Worm (Caenorhabditis elegans): ENCODE data around the gene srg-21.
A peak's percentile ranks its signal among the peaks of the same experiment; 100 is the strongest.

srg-21 gene

DNA sequence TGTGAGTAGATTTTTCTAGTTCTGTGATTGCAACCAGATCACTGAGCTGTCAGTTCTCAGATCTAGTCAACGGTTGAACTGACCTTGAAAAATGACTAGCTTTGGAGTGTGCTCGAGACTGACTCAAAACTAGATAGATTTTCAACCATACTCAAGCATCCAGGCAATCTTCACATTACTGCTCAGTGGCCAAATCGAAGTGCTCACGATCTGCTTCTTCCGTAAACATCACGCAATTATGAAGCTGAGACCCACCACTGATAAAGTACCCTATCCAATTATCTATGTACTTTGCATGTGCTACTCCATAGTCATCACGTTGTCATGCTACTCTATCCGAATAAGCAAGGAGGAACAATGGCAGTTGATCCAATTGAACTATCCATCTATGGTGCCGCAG is 39.8 kb downstream of the srg-21 start:
- TF ChIP-seq ahr-1 (tag; optimal IDR thresholded peaks at IDR 0.05) (no peak), sdc-2 (tag; optimal IDR thresholded peaks at IDR 0.05) (no peak), ceh-2 (tag; optimal IDR thresholded peaks at IDR 0.05) (no peak), T23F11.4 (GFP tag; optimal IDR thresholded peaks at IDR 0.05) (no peak), ref-2 (tag; optimal IDR thresholded peaks at IDR 0.05) (no peak)

DNA sequence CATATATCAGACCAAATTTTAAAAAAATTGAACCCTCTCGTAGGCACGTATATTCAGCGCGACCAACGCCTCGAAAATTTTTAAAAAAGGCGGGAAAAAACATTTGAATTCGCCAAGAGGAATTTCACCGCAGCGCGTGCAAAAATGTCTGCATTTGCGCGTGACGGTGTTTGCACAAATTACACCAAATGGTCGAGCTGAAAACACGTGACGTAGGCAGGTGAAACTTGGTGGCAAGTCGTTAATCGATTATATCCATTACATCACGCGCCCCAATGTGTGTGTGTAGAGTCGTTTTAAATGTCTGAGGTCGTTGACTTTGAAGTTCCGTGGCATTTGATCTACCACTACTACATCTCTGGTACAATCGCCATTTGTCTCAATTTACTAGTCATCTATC is 40.5 kb downstream of the srg-21 start, which contains the start of gene sri-31:
sri-31 (plus strand) TSS at position 301 of the 400 bp plus-strand sequence.
- TF ChIP-seq syd-9 (tag; optimal IDR thresholded peaks at IDR 0.05), result no peak
- TF ChIP-seq unc-86 (tag; optimal IDR thresholded peaks at IDR 0.05), result no peak
- TF ChIP-seq rnt-1 (tag; optimal IDR thresholded peaks at IDR 0.05), result no peak
- TF ChIP-seq sox-4 (tag; optimal IDR thresholded peaks at IDR 0.05), result no peak
- no peak for TF ChIP-seq fkh-10 (GFP tag; optimal IDR thresholded peaks at IDR 0.05)
- TF ChIP-seq sox-2 (GFP tag; IDR thresholded peaks at IDR 0.05), result no peak
- no peak for TF ChIP-seq ceh-9 (tag; optimal IDR thresholded peaks at IDR 0.05)
- TF ChIP-seq ceh-31 (tag; optimal IDR thresholded peaks at IDR 0.05), result no peak
- TF ChIP-seq madf-2 (tag; optimal IDR thresholded peaks at IDR 0.05), result no peak
- TF ChIP-seq ahr-1 (tag; optimal IDR thresholded peaks at IDR 0.05), result no peak
- TF ChIP-seq ref-2 (tag; optimal IDR thresholded peaks at IDR 0.05), result no peak
- TF ChIP-seq zip-5 (tag; optimal IDR thresholded peaks at IDR 0.05), result no peak
- TF ChIP-seq lim-6 (tag; optimal IDR thresholded peaks at IDR 0.05), result no peak
- TF ChIP-seq ama-1 (optimal IDR thresholded peaks at IDR 0.05), result no peak
- TF ChIP-seq lin-11 (tag; optimal IDR thresholded peaks at IDR 0.05), result no peak
- TF ChIP-seq ceh-30 (tag; optimal IDR thresholded peaks at IDR 0.05), result no peak
- TF ChIP-seq gmeb-2 (tag; optimal IDR thresholded peaks at IDR 0.05), result no peak
- TF ChIP-seq pha-2 (tag; optimal IDR thresholded peaks at IDR 0.05), result no peak
- TF ChIP-seq ztf-16 (tag; optimal IDR thresholded peaks at IDR 0.05), result no peak
- TF ChIP-seq pag-3 (tag; optimal IDR thresholded peaks at IDR 0.05; ENCODE audit: borderline replicate concordance), result no peak

DNA sequence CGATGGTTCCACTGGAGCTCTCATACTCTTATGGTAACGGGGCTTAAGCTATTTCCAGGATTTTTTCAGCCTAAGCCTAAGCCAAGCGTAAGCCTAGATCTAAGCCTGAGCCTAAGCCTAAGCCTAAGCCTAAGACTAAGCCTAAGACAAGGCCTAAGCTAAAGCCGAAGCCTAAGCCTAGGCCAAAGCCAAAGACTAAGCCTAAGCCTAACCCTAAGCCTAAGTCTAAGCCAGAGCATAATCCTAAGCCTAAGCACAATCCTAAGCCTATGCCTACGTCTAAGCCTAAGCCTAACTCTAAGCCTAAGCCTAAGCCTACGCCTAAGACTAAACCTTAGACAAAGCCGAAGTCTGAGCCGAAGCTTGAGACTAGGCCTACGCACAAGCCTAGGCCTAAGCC is 42.2 kb downstream of the srg-21 start:
- no peak for TF ChIP-seq hlh-13 (GFP tag; optimal IDR thresholded peaks at IDR 0.05)
- TF ChIP-seq dve-1 (tag; optimal IDR thresholded peaks at IDR 0.05), result peak; percentile 62

DNA sequence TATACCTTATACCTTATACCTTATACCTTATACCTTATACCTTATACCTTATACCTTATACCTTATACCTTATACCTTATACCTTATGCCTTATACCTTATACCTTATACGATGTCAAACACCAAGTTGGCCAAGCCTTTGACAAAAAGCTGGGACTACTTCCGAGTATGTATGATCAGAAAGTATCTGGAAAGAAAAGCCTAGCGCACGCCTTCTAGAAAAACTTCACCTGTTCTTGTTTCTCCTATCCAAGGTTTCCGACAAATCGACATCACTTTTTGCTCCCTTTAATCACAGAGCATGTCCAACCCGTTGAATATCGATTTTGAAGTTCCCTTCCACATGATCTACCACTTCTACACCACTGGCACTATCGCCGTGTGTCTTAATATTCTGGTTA is 42.8 kb downstream of the srg-21 start, which contains the start of gene sri-28:
sri-28 (plus strand) TSS at position 301 of the 400 bp plus-strand sequence.
- no peak for TF ChIP-seq unc-3 (GFP tag; conservative IDR thresholded peaks at IDR 0.05)
- TF ChIP-seq unc-3 (tag; optimal IDR thresholded peaks at IDR 0.05), result no peak
- no peak for TF ChIP-seq ceh-9 (tag; optimal IDR thresholded peaks at IDR 0.05)
- TF ChIP-seq pag-3 (tag; optimal IDR thresholded peaks at IDR 0.05; ENCODE audit: borderline replicate concordance), result no peak
- TF ChIP-seq fkh-6 (tag; optimal IDR thresholded peaks at IDR 0.05), result no peak
- TF ChIP-seq nhr-11 (tag; optimal IDR thresholded peaks at IDR 0.05), result no peak
- no peak for TF ChIP-seq dmd-4 (tag; optimal IDR thresholded peaks at IDR 0.05; ENCODE audit: borderline replicate concordance)
- TF ChIP-seq syd-9 (tag; optimal IDR thresholded peaks at IDR 0.05), result no peak
- TF ChIP-seq pros-1 (tag; optimal IDR thresholded peaks at IDR 0.05), result no peak
- no peak for TF ChIP-seq zip-5 (tag; optimal IDR thresholded peaks at IDR 0.05)
- TF ChIP-seq ceh-48 (tag; optimal IDR thresholded peaks at IDR 0.05), result no peak
- TF ChIP-seq madf-2 (tag; optimal IDR thresholded peaks at IDR 0.05), result no peak

DNA sequence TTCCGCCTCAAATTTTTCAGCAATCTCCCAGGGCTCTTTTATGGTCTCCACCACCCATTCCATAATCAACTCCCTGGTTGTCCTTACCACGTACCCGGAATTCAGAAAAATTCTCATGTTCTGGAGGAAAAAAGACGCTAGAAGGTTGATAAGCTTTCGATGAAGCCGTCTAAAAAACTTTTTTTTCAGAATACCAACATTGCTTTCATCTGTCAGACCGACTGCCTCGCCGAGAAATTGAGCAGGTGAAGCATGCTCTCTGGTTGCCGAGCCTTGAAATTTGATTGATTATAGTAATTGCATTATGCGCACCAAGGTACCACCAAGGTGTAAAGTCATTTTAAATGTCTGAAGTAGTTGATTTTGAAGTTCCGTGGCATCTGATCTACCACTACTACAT is 45.3 kb downstream of the srg-21 start, which contains the start of gene sri-30:
sri-30 (plus strand) TSS at position 301 of the 400 bp plus-strand sequence.
- TF ChIP-seq pha-4 (tag; optimal IDR thresholded peaks at IDR 0.05) (no peak), unc-3 (GFP tag; conservative IDR thresholded peaks at IDR 0.05) (no peak), unc-3 (tag; optimal IDR thresholded peaks at IDR 0.05) (no peak), pag-3 (tag; optimal IDR thresholded peaks at IDR 0.05; ENCODE audit: borderline replicate concordance) (no peak), ets-4 (tag; optimal IDR thresholded peaks at IDR 0.05) (no peak), pros-1 (tag; optimal IDR thresholded peaks at IDR 0.05) (no peak), ceh-31 (tag; optimal IDR thresholded peaks at IDR 0.05) (no peak), ttx-3 (tag; optimal IDR thresholded peaks at IDR 0.05) (no peak), ceh-19 (GFP tag; optimal IDR thresholded peaks at IDR 0.05) (no peak), madf-2 (tag; optimal IDR thresholded peaks at IDR 0.05) (no peak), npax-4 (tag; optimal IDR thresholded peaks at IDR 0.05) (no peak), K02D7.2 (tag; optimal IDR thresholded peaks at IDR 0.05) (no peak), elt-4 (tag; optimal IDR thresholded peaks at IDR 0.05) (no peak)
